Worm (Caenorhabditis elegans): Measurements from ENCODE around the gene grdn-1.

grdn-1 gene

DNA sequence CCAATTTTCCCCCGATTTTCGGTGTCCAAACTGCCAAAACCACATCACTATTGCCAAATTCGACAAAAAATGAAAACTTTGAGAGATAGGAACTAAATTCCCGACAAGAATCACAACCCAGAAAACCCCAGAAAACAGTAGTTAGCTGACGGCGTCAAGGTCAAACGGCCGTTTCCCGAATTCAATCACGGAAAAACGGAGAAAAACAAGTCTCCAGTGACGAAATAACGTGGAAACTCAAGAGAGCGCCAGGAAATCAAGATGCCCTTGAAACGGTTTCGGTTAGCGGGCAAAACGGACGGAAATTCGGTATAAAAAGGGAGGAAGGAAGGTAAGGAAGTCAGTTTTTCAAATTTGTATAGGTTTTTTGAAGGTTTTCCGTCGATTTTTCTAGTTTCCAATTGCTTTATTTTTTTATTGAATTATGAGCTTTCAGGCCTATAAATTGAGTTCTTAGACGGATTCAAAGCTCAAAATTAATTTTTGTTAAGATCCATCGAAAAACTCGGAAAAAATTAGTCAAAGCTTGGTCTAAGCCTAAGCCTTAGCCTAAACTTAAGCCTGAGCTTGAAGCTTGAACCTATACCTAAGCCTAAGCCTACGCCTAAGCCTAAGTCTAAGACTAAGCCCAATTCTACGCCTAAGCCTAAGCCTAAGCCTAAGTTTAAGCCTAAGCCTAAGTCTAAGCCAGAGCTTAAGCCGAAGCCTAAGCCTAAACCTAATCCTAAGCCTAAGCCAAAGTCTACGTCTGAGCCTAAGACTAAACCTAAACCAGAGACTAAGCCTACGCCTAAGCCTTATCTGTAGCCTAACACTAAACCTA, 45.2 kb downstream of the grdn-1 start:
- TF ChIP-seq jun-1 (tag; optimal IDR thresholded peaks at IDR 0.05) (peak; percentile 22), elt-1 (tag; optimal IDR thresholded peaks at IDR 0.05) (no peak), nhr-67 (tag; optimal IDR thresholded peaks at IDR 0.05) (no peak), ceh-28 (tag; optimal IDR thresholded peaks at IDR 0.05) (no peak), nhr-25 (tag; optimal IDR thresholded peaks at IDR 0.05) (peak; percentile 9), nfya-1 (tag; optimal IDR thresholded peaks at IDR 0.05; ENCODE audit: insufficient read depth) (no peak), egl-27 (tag; optimal IDR thresholded peaks at IDR 0.05) (no peak), elt-3 (tag; optimal IDR thresholded peaks at IDR 0.05) (peak in 1 of 3 experiments; percentile 29), ama-1 (optimal IDR thresholded peaks at IDR 0.05) (no peak), aly-2 (tag; optimal IDR thresholded peaks at IDR 0.05) (no peak), elt-2 (tag; optimal IDR thresholded peaks at IDR 0.05) (no peak), snpc-4 (tag; optimal IDR thresholded peaks at IDR 0.05) (no peak), sea-2 (GFP tag; optimal IDR thresholded peaks at IDR 0.05) (no peak), nhr-237 (tag; optimal IDR thresholded peaks at IDR 0.05) (no peak), nhr-77 (tag; optimal IDR thresholded peaks at IDR 0.05) (no peak), zag-1 (tag; optimal IDR thresholded peaks at IDR 0.05) (no peak), ceh-9 (tag; optimal IDR thresholded peaks at IDR 0.05) (no peak), fos-1 (tag; optimal IDR thresholded peaks at IDR 0.05) (no peak), ceh-82 (tag; optimal IDR thresholded peaks at IDR 0.05) (no peak), pqm-1 (tag; optimal IDR thresholded peaks at IDR 0.05) (no peak), nhr-11 (tag; optimal IDR thresholded peaks at IDR 0.05) (no peak), nhr-76 (tag; optimal IDR thresholded peaks at IDR 0.05) (no peak), nhr-12 (tag; optimal IDR thresholded peaks at IDR 0.05) (no peak), nhr-23 (tag; optimal IDR thresholded peaks at IDR 0.05) (peak; percentile 49), hmg-11 (tag; optimal IDR thresholded peaks at IDR 0.05) (no peak), lin-39 (tag; optimal IDR thresholded peaks at IDR 0.05) (no peak), lin-15B (tag; optimal IDR thresholded peaks at IDR 0.05) (peak; percentile 6), unc-62 (GFP tag; optimal IDR thresholded peaks at IDR 0.05) (no peak), unc-39 (tag; optimal IDR thresholded peaks at IDR 0.05) (no peak), fkh-10 (GFP tag; optimal IDR thresholded peaks at IDR 0.05) (no peak), fkh-2 (tag; optimal IDR thresholded peaks at IDR 0.05) (no peak), mdl-1 (tag; optimal IDR thresholded peaks at IDR 0.05) (no peak), ZK546.5 (tag; optimal IDR thresholded peaks at IDR 0.05) (no peak), R02D3.7 (tag; optimal IDR thresholded peaks at IDR 0.05) (no peak)

DNA sequence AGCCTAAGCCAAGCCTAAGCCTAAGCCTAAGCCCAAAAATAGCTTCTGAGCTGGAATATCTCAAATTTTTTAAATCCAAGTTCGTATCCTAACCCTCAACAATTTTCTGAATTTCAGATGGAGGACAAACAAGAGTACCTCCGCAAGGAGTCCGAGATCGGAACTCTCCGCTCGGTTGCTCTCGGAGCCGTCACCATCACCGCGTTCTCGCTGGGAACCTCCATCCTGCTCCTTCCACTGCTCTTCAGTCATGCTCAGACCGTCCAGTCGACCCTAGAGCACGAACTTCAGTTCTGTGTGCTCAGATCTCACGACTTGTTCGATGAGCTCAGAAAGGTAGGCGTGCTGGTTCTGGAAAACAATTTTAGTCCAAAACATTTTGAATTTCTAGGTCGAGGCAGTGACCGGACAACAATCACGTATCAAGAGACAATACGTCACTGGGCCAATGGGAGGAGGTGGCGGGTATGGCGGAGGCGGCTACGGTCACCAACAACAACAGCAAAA, 45.9 kb downstream of the grdn-1 start, which contains the start of gene col-42:
TSS of gene col-42 (plus strand) at position 118 of the 507 bp plus-strand sequence.
- TF ChIP-seq ama-1 (optimal IDR thresholded peaks at IDR 0.05) (peak; percentile 64), nhr-23 (tag; optimal IDR thresholded peaks at IDR 0.05) (peak; percentile 5), lsy-12 (tag; optimal IDR thresholded peaks at IDR 0.05) (no peak), nhr-28 (tag; optimal IDR thresholded peaks at IDR 0.05) (no peak)

DNA sequence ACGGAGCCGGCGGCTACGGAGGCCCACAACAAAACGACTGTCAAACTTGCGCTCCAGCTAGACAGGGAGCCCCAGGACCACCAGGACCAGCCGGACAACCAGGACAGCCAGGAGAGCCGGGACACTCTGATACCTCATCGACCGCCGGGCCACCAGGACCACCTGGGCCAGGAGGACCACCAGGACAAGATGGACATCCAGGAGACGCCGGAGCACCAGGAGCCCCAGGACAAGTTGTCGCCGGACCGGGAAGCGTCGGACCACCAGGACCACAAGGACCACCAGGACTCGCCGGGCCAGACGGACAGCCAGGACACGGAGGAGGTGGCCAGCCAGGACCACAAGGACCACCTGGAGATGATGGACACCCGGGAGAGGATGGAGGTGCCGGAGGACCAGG, 46.5 kb downstream of the grdn-1 start:
- no peak for TF ChIP-seq nhr-23 (tag; optimal IDR thresholded peaks at IDR 0.05)
- TF ChIP-seq eor-1 (tag; optimal IDR thresholded peaks at IDR 0.05) = no peak
- TF ChIP-seq unc-39 (tag; optimal IDR thresholded peaks at IDR 0.05) = no peak
- TF ChIP-seq ZK546.5 (tag; optimal IDR thresholded peaks at IDR 0.05) = no peak
- TF ChIP-seq ceh-28 (tag; optimal IDR thresholded peaks at IDR 0.05) = no peak
- TF ChIP-seq pqm-1 (tag; optimal IDR thresholded peaks at IDR 0.05) = no peak
- TF ChIP-seq R02D3.7 (tag; optimal IDR thresholded peaks at IDR 0.05) = no peak
- TF ChIP-seq fkh-2 (tag; optimal IDR thresholded peaks at IDR 0.05) = no peak
- no peak for TF ChIP-seq nhr-28 (tag; optimal IDR thresholded peaks at IDR 0.05)
- no peak for TF ChIP-seq ama-1 (optimal IDR thresholded peaks at IDR 0.05)
- no peak for TF ChIP-seq hmg-11 (tag; optimal IDR thresholded peaks at IDR 0.05)
- no peak for TF ChIP-seq fos-1 (tag; optimal IDR thresholded peaks at IDR 0.05)
- TF ChIP-seq ztf-4 (tag; optimal IDR thresholded peaks at IDR 0.05) = no peak
- no peak for TF ChIP-seq jun-1 (tag; optimal IDR thresholded peaks at IDR 0.05)
- no peak for TF ChIP-seq nhr-11 (tag; optimal IDR thresholded peaks at IDR 0.05)
- TF ChIP-seq lin-39 (tag; optimal IDR thresholded peaks at IDR 0.05) = no peak
- TF ChIP-seq nhr-43 (tag; optimal IDR thresholded peaks at IDR 0.05; ENCODE audit: poor library complexity, severe bottlenecking) = no peak
- no peak for TF ChIP-seq skn-1 (tag; optimal IDR thresholded peaks at IDR 0.05)
- TF ChIP-seq fkh-10 (GFP tag; optimal IDR thresholded peaks at IDR 0.05) = no peak
- TF ChIP-seq tbx-2 (tag; optimal IDR thresholded peaks at IDR 0.05) = no peak

Measured in whole organism, L3 larva.